Worm (Caenorhabditis elegans) whole organism, midembryonic: ENCODE data around the gene sri-69.

Source experiments
- T22C8.4 ChIP-seq: fragments of 200-800 bp; sonication (Bioruptor generic); IDR thresholded peaks from 2 replicates; pipeline ENCODE4 v1.3.6; 2022; ENCODE audit warnings: missing genetic modification characterization, missing compliant biosample characterization
- cog-1 ChIP-seq: sonication (generic microtip); optimal IDR thresholded peaks from 2 replicates; lab custom pipeline; 2016; ENCODE audit warnings: missing genetic modification characterization, missing compliant biosample characterization
- flt-1 ChIP-seq: fragments of 200-800 bp; sonication (Bioruptor generic); IDR thresholded peaks from 2 replicates; pipeline ENCODE4 v1.3.6; 2022; ENCODE audit warnings: missing genetic modification characterization, missing compliant biosample characterization
- klf-2 ChIP-seq: fragments of 200-800 bp; sonication (Bioruptor generic); conservative IDR thresholded peaks from 2 replicates; pipeline ENCODE4 v1.3.6; 2022; ENCODE audit warnings: missing genetic modification reagents, missing genetic modification characterization, missing compliant biosample characterization
- med-1 ChIP-seq: sonication (generic microtip); optimal IDR thresholded peaks from 2 replicates; lab custom pipeline; 2017; ENCODE audit warnings: missing genetic modification characterization, mild to moderate bottlenecking, missing compliant biosample characterization, antibody characterized with exemption, missing genetic modification reagents; ENCODE audit not compliant: insufficient read depth
- ref-1 ChIP-seq: fragments of 200-800 bp; sonication (Bioruptor generic); conservative IDR thresholded peaks from 2 replicates; pipeline ENCODE4 v1.3.6; 2022; ENCODE audit warnings: missing genetic modification reagents, missing genetic modification characterization, missing compliant biosample characterization
- tab-1 ChIP-seq: fragments of 200-800 bp; sonication (Bioruptor generic); IDR thresholded peaks from 2 replicates; pipeline ENCODE4 v1.3.6; 2022; ENCODE audit warnings: missing genetic modification characterization, missing compliant biosample characterization
- ztf-23 ChIP-seq: fragments of 200-800 bp; sonication (Bioruptor generic); IDR thresholded peaks from 2 replicates; pipeline ENCODE4 v1.3.6; 2022; ENCODE audit warnings: missing genetic modification reagents, missing genetic modification characterization, missing compliant biosample characterization
- ztf-29 ChIP-seq: fragments of 200-800 bp; sonication (Bioruptor generic); IDR thresholded peaks from 2 replicates; pipeline ENCODE4 v1.3.6; 2022; ENCODE audit warnings: missing genetic modification reagents, missing genetic modification characterization, missing compliant biosample characterization

sri-69 gene

DNA sequence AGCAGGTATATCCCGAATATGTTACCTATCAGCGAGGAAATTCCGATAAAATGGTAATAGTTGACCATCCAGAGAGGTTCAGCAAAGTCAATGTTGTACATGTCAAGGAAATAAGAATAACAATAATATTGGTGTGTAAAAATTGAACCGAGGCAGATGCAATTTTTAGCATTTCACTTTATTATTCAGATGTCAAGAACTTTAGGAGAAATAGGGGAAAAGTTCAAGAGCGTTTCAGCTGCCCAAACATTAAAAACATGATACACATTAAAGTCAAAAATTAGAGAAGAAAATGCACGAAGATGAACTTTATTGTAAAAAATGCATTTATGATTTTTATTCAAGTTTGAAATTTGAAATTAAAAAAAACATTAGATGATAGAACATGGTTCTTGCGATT is at the start of gene sri-69:
TSS of gene sri-69 (minus strand) at position 101 of the 400 bp plus-strand sequence.
- TF ChIP-seq flt-1 (no peak), ref-1 (GFP tag; lab: Robert Waterston, UW) (no peak), klf-2 (GFP tag; lab: Robert Waterston, UW) (no peak), med-1 (GFP tag; lab: Kevin White, UChicago) (no peak), ztf-23 (GFP tag; lab: Robert Waterston, UW) (no peak), tab-1 (GFP tag; lab: Robert Waterston, UW) (no peak)

DNA sequence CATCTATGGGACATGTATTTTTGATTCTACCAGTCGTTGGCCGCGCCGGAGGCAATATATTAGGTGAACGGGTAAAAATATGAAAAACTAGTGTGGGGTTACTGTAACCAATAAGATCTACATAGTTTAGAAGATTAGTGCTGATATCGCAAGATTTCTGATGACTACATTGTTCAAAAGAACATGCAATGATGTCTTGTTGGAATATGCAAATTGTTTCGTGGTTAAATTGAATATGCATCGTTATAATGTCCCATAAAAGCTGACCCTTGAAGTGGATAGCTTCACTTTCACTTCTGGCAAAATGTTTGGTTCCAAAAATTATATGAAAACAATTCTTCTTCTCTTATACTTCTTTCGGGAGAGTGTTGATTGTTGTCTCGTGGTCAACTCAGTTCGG is 36.3 kb upstream of the sri-69 start, which contains the start of gene F28B1.2:
TSS of gene F28B1.2 (plus strand) at position 301 of the 400 bp plus-strand sequence.
- TF ChIP-seq tab-1 (GFP tag; lab: Robert Waterston, UW) = no peak
- no peak for TF ChIP-seq flt-1
- TF ChIP-seq ref-1 (GFP tag; lab: Robert Waterston, UW) = no peak
- no peak for TF ChIP-seq klf-2 (GFP tag; lab: Robert Waterston, UW)
- no peak for TF ChIP-seq cog-1 (tag; lab: Kevin White, UChicago)
- no peak for TF ChIP-seq ztf-23 (GFP tag; lab: Robert Waterston, UW)
- TF ChIP-seq T22C8.4 = no peak
- TF ChIP-seq med-1 (GFP tag; lab: Kevin White, UChicago) = no peak
- TF ChIP-seq ztf-29 (GFP tag; lab: Robert Waterston, UW) = no peak

DNA sequence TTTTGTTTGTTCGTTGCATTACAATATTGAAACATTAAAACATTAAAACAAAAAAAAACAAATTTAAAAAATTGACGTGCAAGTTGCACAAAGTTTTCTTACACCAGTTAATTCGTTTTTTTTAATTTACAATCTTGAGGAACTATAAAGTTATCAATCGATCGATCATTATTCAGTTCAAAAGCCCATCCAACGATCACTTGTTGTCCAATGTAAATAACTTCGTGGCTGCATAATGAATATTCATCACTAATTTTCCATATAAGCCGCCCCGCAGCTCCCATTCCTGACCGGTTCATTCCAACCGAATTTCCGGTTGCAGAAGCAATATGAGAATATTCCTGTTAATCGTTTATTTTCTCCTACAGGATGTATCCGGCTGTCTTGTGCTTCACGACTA is 34.1 kb upstream of the sri-69 start, which contains the start of gene hpo-33:
TSS of gene hpo-33 (plus strand) at position 301 of the 400 bp plus-strand sequence.
- no peak for TF ChIP-seq med-1 (GFP tag; lab: Kevin White, UChicago)
- TF ChIP-seq ztf-23 (GFP tag; lab: Robert Waterston, UW) = no peak
- no peak for TF ChIP-seq flt-1

DNA sequence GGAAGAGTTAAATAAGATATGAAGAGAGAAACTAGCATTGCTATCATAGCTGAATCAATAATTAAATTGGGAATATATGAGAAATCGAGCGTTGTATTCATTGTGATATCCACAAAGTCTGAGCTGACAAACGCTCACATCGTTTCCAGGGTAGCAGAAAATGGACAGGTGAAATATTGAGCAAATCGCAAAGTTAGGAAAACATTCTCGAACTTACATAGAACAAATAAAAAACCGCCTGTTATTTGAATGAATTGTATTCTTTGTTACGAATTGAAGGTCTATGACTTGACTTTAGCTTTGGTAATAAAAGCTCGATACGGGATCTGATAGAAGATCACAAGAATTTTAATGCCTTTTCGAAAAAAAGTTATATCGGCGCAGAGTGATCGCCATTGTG is 27.6 kb upstream of the sri-69 start, which contains the start of gene srz-94:
TSS of gene srz-94 (minus strand) at position 101 of the 400 bp plus-strand sequence.
- TF ChIP-seq med-1 (GFP tag; lab: Kevin White, UChicago) = no peak
- no peak for TF ChIP-seq klf-2 (GFP tag; lab: Robert Waterston, UW)
- TF ChIP-seq ztf-23 (GFP tag; lab: Robert Waterston, UW) = no peak
- no peak for TF ChIP-seq ztf-29 (GFP tag; lab: Robert Waterston, UW)
- no peak for TF ChIP-seq ref-1 (GFP tag; lab: Robert Waterston, UW)
- TF ChIP-seq cog-1 (tag; lab: Kevin White, UChicago) = no peak
- no peak for TF ChIP-seq tab-1 (GFP tag; lab: Robert Waterston, UW)
- no peak for TF ChIP-seq flt-1
- no peak for TF ChIP-seq T22C8.4

DNA sequence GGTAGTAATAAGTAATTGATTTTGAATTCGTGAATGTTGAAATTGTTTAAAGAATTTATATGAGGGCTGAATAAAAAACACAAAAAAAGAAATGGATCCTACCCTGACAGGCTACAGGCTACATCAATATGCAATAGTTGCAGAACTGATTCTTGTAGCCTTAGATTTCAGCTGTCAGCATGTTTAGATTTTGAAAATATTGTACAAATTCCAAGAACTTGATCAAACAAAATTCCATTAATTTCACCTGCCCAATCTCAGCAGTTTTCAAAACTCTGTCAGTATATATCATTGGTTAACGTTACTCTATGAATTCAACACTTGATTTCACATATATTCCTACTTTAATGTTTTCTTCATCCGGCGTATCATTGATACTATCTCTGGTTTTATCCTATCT is 22.2 kb upstream of the sri-69 start:
- TF ChIP-seq cog-1 (tag; lab: Kevin White, UChicago) (no peak), med-1 (GFP tag; lab: Kevin White, UChicago) (no peak), T22C8.4 (no peak), ztf-23 (GFP tag; lab: Robert Waterston, UW) (no peak), klf-2 (GFP tag; lab: Robert Waterston, UW) (no peak), ref-1 (GFP tag; lab: Robert Waterston, UW) (no peak), flt-1 (no peak), tab-1 (GFP tag; lab: Robert Waterston, UW) (no peak), ztf-29 (GFP tag; lab: Robert Waterston, UW) (no peak)

DNA sequence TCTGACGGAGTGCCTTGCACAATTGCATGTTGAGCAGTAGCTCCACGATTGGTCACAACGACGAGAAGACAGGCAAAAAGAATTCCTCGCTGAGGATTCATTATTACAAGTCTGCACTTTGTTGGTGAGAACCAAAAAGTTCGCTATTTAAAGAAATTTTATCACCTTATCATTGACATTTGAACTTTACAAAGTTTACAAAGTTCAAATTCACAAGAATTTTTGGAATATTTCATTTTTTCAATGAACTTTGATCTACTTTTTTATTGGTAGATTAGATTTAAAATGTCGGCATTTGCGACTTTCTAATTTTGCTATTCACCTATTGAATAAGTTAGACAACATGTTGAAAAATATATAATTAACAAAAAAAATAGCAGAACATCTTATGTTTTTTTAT is 18.1 kb upstream of the sri-69 start, which contains the start of gene F49H6.15:
TSS of gene F49H6.15 (minus strand) at position 101 of the 400 bp plus-strand sequence.
- TF ChIP-seq cog-1 (tag; lab: Kevin White, UChicago) (no peak), ztf-29 (GFP tag; lab: Robert Waterston, UW) (no peak), klf-2 (GFP tag; lab: Robert Waterston, UW) (no peak), ref-1 (GFP tag; lab: Robert Waterston, UW) (no peak), ztf-23 (GFP tag; lab: Robert Waterston, UW) (no peak)

DNA sequence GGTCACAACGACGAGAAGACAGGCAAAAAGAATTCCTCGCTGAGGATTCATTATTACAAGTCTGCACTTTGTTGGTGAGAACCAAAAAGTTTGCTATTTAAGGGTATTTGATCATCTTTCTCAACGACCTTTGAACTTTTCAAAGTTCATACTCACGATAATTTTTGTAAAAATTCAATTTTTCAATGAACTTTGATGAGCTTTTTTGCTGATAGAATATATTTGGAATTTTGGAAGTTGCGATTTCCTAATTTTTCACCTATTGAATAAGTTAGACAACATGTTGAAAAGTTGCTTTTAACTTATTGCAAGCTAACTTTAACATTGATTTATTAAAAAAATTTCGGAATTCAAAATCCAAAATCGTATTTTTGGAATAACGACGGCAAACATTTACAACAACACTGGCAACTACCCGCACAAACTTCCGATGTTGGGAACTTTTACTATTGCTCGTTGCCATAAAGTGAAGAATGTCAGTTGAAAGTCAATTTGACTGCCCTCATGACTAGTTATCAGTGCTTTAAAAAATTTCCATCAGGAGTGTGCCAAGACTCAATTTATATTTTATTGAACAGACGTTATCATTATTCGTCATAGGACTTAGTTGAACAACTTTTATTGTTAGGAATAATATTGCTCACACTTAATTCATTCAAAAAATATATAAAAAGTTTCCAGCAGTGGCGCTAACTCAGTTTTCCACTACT is 14.6 kb upstream of the sri-69 start, which contains the start of the genes F49H6.8 and F49H6.5:
TSS of gene F49H6.8 (minus strand) at position 51 of the 710 bp plus-strand sequence.
TSS of gene F49H6.5 (plus strand) at position 629 of the 710 bp plus-strand sequence.
- TF ChIP-seq tab-1 (GFP tag; lab: Robert Waterston, UW) (no peak), flt-1 (no peak), ztf-23 (GFP tag; lab: Robert Waterston, UW) (no peak), T22C8.4 (no peak), med-1 (GFP tag; lab: Kevin White, UChicago) (no peak), ztf-29 (GFP tag; lab: Robert Waterston, UW) (no peak), klf-2 (GFP tag; lab: Robert Waterston, UW) (no peak), cog-1 (tag; lab: Kevin White, UChicago) (no peak), ref-1 (GFP tag; lab: Robert Waterston, UW) (no peak)

DNA sequence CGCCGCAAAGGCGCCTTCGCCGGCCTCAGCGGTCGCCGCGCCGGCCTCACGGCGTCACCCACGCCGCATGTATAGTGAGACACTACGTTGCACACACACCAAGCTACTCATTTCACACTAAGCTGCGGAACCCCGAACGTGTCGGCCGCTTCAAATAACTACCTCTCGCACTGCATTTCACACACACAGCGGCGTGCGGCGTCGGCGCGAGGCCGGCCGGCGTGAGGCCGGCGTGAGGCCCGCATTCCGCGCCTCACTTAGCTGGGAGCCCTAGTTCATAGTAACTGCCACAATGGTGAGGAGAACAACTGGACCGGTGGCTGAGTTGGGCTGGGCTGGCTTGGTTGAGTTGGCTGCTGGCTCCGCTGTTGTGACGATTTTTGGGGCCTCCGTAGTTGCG is 13.9 kb upstream of the sri-69 start:
- 0 out of 2 replicates have a peak, but pooled peaks have one; percentile 25 for TF ChIP-seq tab-1 (GFP tag; lab: Robert Waterston, UW)

DNA sequence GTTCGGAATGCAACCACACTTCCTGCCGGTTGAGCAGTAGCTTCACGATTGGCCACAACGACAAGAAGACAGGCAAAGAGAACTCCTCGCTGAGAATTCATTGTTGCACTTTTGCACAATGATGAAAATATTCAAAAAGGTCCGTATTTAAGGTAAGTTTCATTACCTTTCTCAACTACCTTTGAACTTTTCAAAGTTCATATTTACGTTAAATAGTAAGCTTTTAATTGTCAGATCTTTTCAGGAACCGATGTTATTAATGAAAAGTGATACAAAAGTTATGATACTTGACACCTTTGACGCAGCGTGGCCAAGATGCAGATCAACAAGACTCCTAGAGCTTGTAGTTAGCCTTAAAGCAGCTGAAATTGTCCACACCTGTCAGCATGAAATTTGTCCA is 13.2 kb upstream of the sri-69 start, which contains the start of gene F49H6.12:
TSS of gene F49H6.12 (minus strand) at position 101 of the 400 bp plus-strand sequence.
- TF ChIP-seq ztf-29 (GFP tag; lab: Robert Waterston, UW) (no peak), ztf-23 (GFP tag; lab: Robert Waterston, UW) (no peak), med-1 (GFP tag; lab: Kevin White, UChicago) (no peak), klf-2 (GFP tag; lab: Robert Waterston, UW) (no peak), flt-1 (no peak), T22C8.4 (no peak), tab-1 (GFP tag; lab: Robert Waterston, UW) (no peak), ref-1 (GFP tag; lab: Robert Waterston, UW) (no peak)
